Worm (Caenorhabditis elegans) whole organism, L1 larva: Measurements from ENCODE around the gene top-2.

ENCODE experiments used
- C34B4.2 ChIP-seq: sonication (generic microtip); optimal IDR thresholded peaks from 2 replicates; lab custom pipeline; 2017; ENCODE audit warnings: mild to moderate bottlenecking, missing genetic modification characterization, missing compliant biosample characterization
- F16B12.6 ChIP-seq: fragments of 150-350 bp; optimal IDR thresholded peaks from 2 replicates; lab custom pipeline; 2014; ENCODE audit warnings: missing biosample characterization, missing genetic modification characterization
- ama-1 ChIP-seq: fragments of 150-350 bp; optimal IDR thresholded peaks from 2 replicates; lab custom pipeline; 2014
- blmp-1 ChIP-seq: fragments of 150-350 bp; optimal IDR thresholded peaks from 2 replicates; lab custom pipeline; 2014; ENCODE audit warnings: missing biosample characterization, missing genetic modification characterization
- ceh-63 ChIP-seq: fragments of 200-800 bp; sonication (Bioruptor generic); optimal IDR thresholded peaks from 2 replicates; lab custom pipeline; 2018; ENCODE audit warnings: mild to moderate bottlenecking, missing genetic modification characterization, missing compliant biosample characterization
- ceh-88 ChIP-seq: fragments of 200-800 bp; sonication (Bioruptor generic); IDR thresholded peaks from 2 replicates; pipeline ENCODE4 v1.3.6; 2022; ENCODE audit warnings: missing genetic modification characterization, missing compliant biosample characterization
- ces-1 ChIP-seq: fragments of 150-350 bp; optimal IDR thresholded peaks from 2 replicates; lab custom pipeline; 2014; ENCODE audit warnings: missing biosample characterization, missing genetic modification reagents, missing genetic modification characterization
- dpl-1 ChIP-seq, 3 experiments: fragments of 150-350 bp in 2 of 3; sonication (generic microtip) in 1 of 3; optimal IDR thresholded peaks; 2 replicates each; lab custom pipeline; 2014 to 2017; ENCODE audit warnings: missing biosample characterization in 3 of 3, missing genetic modification characterization in 3 of 3, missing genetic modification reagents in 3 of 3
- efl-1 ChIP-seq, 4 experiments: fragments of 150-350 bp; optimal IDR thresholded peaks in 3 of 4; peaks in 1 of 4; 1 replicate in 1 of 4; 2 replicates in 3 of 4; lab custom pipeline; 2014; ENCODE audit warnings: missing biosample characterization in 2 of 4, missing genetic modification characterization in 2 of 4, missing genetic modification reagents in 2 of 4
- efl-3 ChIP-seq: fragments of 200-800 bp; sonication (Bioruptor generic); optimal IDR thresholded peaks from 2 replicates; lab custom pipeline; 2018; ENCODE audit warnings: mild to moderate bottlenecking, missing genetic modification characterization, missing compliant biosample characterization
- egl-13 ChIP-seq: sonication (generic microtip); optimal IDR thresholded peaks from 2 replicates; lab custom pipeline; 2016; ENCODE audit warnings: missing genotype, missing genetic modification reagents, missing genetic modification characterization, missing compliant biosample characterization
- egl-27 ChIP-seq, 2 experiments: fragments of 150-350 bp in 1 of 2; sonication (generic microtip); optimal IDR thresholded peaks; 3 replicates each; lab custom pipeline; 2017 to 2018; ENCODE audit warnings: missing biosample characterization in 2 of 2, missing genetic modification characterization in 2 of 2, missing genetic modification reagents in 2 of 2
- ets-5 ChIP-seq: fragments of 200-800 bp; sonication (Bioruptor generic); IDR thresholded peaks from 2 replicates; pipeline ENCODE4 v1.3.6; 2022; ENCODE audit warnings: missing genetic modification characterization, missing compliant biosample characterization
- fos-1 ChIP-seq: fragments of 150-350 bp; optimal IDR thresholded peaks from 2 replicates; lab custom pipeline; 2014; ENCODE audit warnings: missing biosample characterization, missing genetic modification characterization
- hpl-2 ChIP-seq: fragments of 150-350 bp; optimal IDR thresholded peaks from 2 replicates; lab custom pipeline; 2014; ENCODE audit warnings: missing biosample characterization, missing genetic modification reagents, missing genetic modification characterization
- isw-1 ChIP-seq: fragments of 200-800 bp; sonication (Bioruptor generic); IDR thresholded peaks from 2 replicates; pipeline ENCODE4 v1.3.6; 2022; ENCODE audit warnings: missing genetic modification characterization, missing compliant biosample characterization
- jun-1 ChIP-seq: fragments of 150-350 bp; optimal IDR thresholded peaks from 2 replicates; lab custom pipeline; 2014; ENCODE audit warnings: missing biosample characterization, missing genetic modification reagents, missing genetic modification characterization
- lin-35 ChIP-seq, 2 experiments: fragments of 150-350 bp; optimal IDR thresholded peaks; 2 replicates each; lab custom pipeline; 2014; ENCODE audit warnings: missing biosample characterization in 2 of 2, missing genetic modification characterization in 2 of 2, missing genetic modification reagents in 2 of 2
- lir-3 ChIP-seq: sonication (generic microtip); optimal IDR thresholded peaks from 2 replicates; lab custom pipeline; 2016; ENCODE audit warnings: mild to moderate bottlenecking, missing genetic modification characterization, moderate library complexity, missing compliant biosample characterization; ENCODE audit not compliant: poor library complexity
- lsy-2 ChIP-seq, 2 experiments: fragments of 150-350 bp; optimal IDR thresholded peaks; 2 replicates each; lab custom pipeline; 2014; ENCODE audit warnings: missing biosample characterization in 2 of 2, missing genetic modification characterization in 2 of 2
- mab-9 ChIP-seq: fragments of 200-800 bp; sonication (Bioruptor generic); IDR thresholded peaks from 2 replicates; pipeline ENCODE4 v1.3.6; 2022; ENCODE audit warnings: missing genetic modification reagents, missing genetic modification characterization, missing compliant biosample characterization
- mef-2 ChIP-seq: fragments of 150-350 bp; optimal IDR thresholded peaks from 2 replicates; lab custom pipeline; 2014; ENCODE audit warnings: missing biosample characterization, missing genetic modification characterization
- mep-1 ChIP-seq: fragments of 150-350 bp; optimal IDR thresholded peaks from 2 replicates; lab custom pipeline; 2014; ENCODE audit warnings: missing biosample characterization, missing genetic modification characterization
- nhr-20 ChIP-seq: sonication (generic microtip); optimal IDR thresholded peaks from 2 replicates; lab custom pipeline; 2016; ENCODE audit warnings: mild to moderate bottlenecking, missing genetic modification characterization, missing compliant biosample characterization
- nhr-28 ChIP-seq: fragments of 150-350 bp; optimal IDR thresholded peaks from 2 replicates; lab custom pipeline; 2014; ENCODE audit warnings: missing biosample characterization, missing genetic modification characterization
- nhr-76 ChIP-seq: sonication (generic microtip); optimal IDR thresholded peaks from 2 replicates; lab custom pipeline; 2017; ENCODE audit warnings: missing biosample characterization, missing genetic modification characterization
- nhr-84 ChIP-seq: sonication (generic microtip); optimal IDR thresholded peaks from 2 replicates; lab custom pipeline; 2017; ENCODE audit warnings: missing biosample characterization, missing genetic modification characterization
- nhr-85 ChIP-seq: sonication (generic microtip); peaks from one replicate; lab custom pipeline; 2016; ENCODE audit warnings: missing genetic modification characterization, inconsistent platforms, missing compliant biosample characterization
- pag-3 ChIP-seq: sonication (generic microtip); optimal IDR thresholded peaks from 2 replicates; lab custom pipeline; 2017; ENCODE audit warnings: missing genetic modification characterization, mild to moderate bottlenecking, missing compliant biosample characterization, antibody characterized with exemption, borderline replicate concordance; ENCODE audit not compliant: insufficient read depth
- pax-3 ChIP-seq: fragments of 200-800 bp; sonication (Bioruptor generic); optimal IDR thresholded peaks from 2 replicates; lab custom pipeline; 2018; ENCODE audit warnings: mild to moderate bottlenecking, missing genetic modification characterization, moderate library complexity, missing compliant biosample characterization
- sox-4 ChIP-seq: sonication (generic microtip); optimal IDR thresholded peaks from 2 replicates; lab custom pipeline; 2016; ENCODE audit warnings: missing genetic modification characterization, missing compliant biosample characterization
- zip-4 ChIP-seq: fragments of 200-800 bp; sonication (Bioruptor generic); optimal IDR thresholded peaks from 2 replicates; lab custom pipeline; 2018; ENCODE audit warnings: mild to moderate bottlenecking, missing genetic modification characterization, moderate library complexity, missing compliant biosample characterization
- ztf-4 ChIP-seq: fragments of 150-350 bp; optimal IDR thresholded peaks from 2 replicates; lab custom pipeline; 2014; ENCODE audit warnings: missing biosample characterization, missing genetic modification characterization

Gene top-2

ce11 chrII:11906217-11906616 is 31.3 kb downstream of the top-2 start, which contains the start of gene ZK930.4:
TSS of gene ZK930.4 (plus strand) at chrII:11906517.
- TF ChIP-seq nhr-84 (tag; lab: Kevin White, UChicago) (no peak), sox-4 (tag; lab: Kevin White, UChicago) (no peak), ceh-88 (GFP tag; lab: Robert Waterston, UW) (no peak), nhr-20 (tag; lab: Kevin White, UChicago) (no peak)
- TF ChIP-seq, all 84 proteins: peak for 0

ce11 chrII:11910569-11910968 is 35.6 kb downstream of the top-2 start:
- TF ChIP-seq nhr-28 (tag; lab: Kevin White, UChicago) (no peak), ztf-4 (no peak), nhr-84 (tag; lab: Kevin White, UChicago) (no peak), efl-1 (optimal IDR thresholded peaks at IDR 0.05; lab: Kevin White, UChicago) (no peak), efl-1 (GFP tag; optimal IDR thresholded peaks at IDR 0.05 in 1 of 2; lab: Kevin White, UChicago) (peak in 1 of 2 experiments; percentile 30), mep-1 (tag; lab: Kevin White, UChicago) (no peak)

ce11 chrII:11914304-11914703 is 39.4 kb downstream of the top-2 start, which contains the start of gene ZK930.7:
TSS of gene ZK930.7 (plus strand) at chrII:11914604.
- no peak for TF ChIP-seq egl-13 (tag; lab: Kevin White, UChicago)
- no peak for TF ChIP-seq mef-2
- TF ChIP-seq nhr-20 (tag; lab: Kevin White, UChicago) = no peak
- TF ChIP-seq blmp-1 = no peak
- no peak for TF ChIP-seq ceh-63
- no peak for TF ChIP-seq efl-3 (GFP tag; lab: Kevin White, UChicago)
- no peak for TF ChIP-seq lin-35 (GFP tag; optimal IDR thresholded peaks at IDR 0.05; lab: Kevin White, UChicago)

ce11 chrII:11915770-11916554 is 41.0 kb downstream of the top-2 start, which contains the start of the genes vps-15 and hmg-12:
TSS of gene vps-15 (minus strand) at chrII:11915852.
TSS of gene hmg-12 (plus strand) at chrII:11916513.
- peak in 2 of 3 experiments; percentile 10 to 19 for TF ChIP-seq dpl-1 (GFP tag; optimal IDR thresholded peaks at IDR 0.05; lab: Kevin White, UChicago)
- peak; percentile 80 to 87 for TF ChIP-seq lsy-2 (tag; optimal IDR thresholded peaks at IDR 0.05; lab: Kevin White, UChicago)
- TF ChIP-seq hpl-2 (GFP tag; lab: Kevin White, UChicago) = peak; percentile 58
- TF ChIP-seq lir-3 (tag; lab: Kevin White, UChicago) = no peak
- TF ChIP-seq efl-1 (optimal IDR thresholded peaks at IDR 0.05; lab: Kevin White, UChicago) = peak; percentile 31 to 85
- TF ChIP-seq efl-1 (GFP tag; optimal IDR thresholded peaks at IDR 0.05 in 1 of 2; lab: Kevin White, UChicago) = peak in 1 of 2 experiments; percentile 20
- no peak for TF ChIP-seq isw-1 (GFP tag; lab: Robert Waterston, UW)

- no peak for TF ChIP-seq mab-9 (GFP tag; lab: Robert Waterston, UW)
- no peak for TF ChIP-seq pax-3 (tag; lab: Kevin White, UChicago)
Observed at ce11 chrII:11916555-11916941, 41.6 kb downstream of the top-2 start.

- TF ChIP-seq ces-1 (GFP tag; lab: Kevin White, UChicago) = no peak
- no peak for TF ChIP-seq efl-1 (optimal IDR thresholded peaks at IDR 0.05; lab: Kevin White, UChicago)
- TF ChIP-seq efl-1 (GFP tag; optimal IDR thresholded peaks at IDR 0.05 in 1 of 2; lab: Kevin White, UChicago) = peak in 1 of 2 experiments; percentile 63
- no peak for TF ChIP-seq fos-1 (tag; lab: Kevin White, UChicago)
Observed at ce11 chrII:11916945-11917344, 42.0 kb downstream of the top-2 start.

- TF ChIP-seq nhr-76 (tag; lab: Kevin White, UChicago) (no peak), egl-27 (tag; optimal IDR thresholded peaks at IDR 0.05; lab: Kevin White, UChicago) (no peak), sox-4 (tag; lab: Kevin White, UChicago) (no peak), nhr-85 (tag; lab: Kevin White, UChicago) (no peak), jun-1 (no peak), ets-5 (GFP tag; lab: Robert Waterston, UW) (no peak), C34B4.2 (tag; lab: Kevin White, UChicago) (no peak), pag-3 (tag; lab: Kevin White, UChicago) (no peak), efl-1 (optimal IDR thresholded peaks at IDR 0.05; lab: Kevin White, UChicago) (no peak), efl-1 (GFP tag; optimal IDR thresholded peaks at IDR 0.05 in 1 of 2; lab: Kevin White, UChicago) (no peak), F16B12.6 (tag; lab: Kevin White, UChicago) (no peak), zip-4 (GFP tag; lab: Kevin White, UChicago) (no peak), hpl-2 (GFP tag; lab: Kevin White, UChicago) (no peak), ama-1 (lab: Kevin White, UChicago) (no peak)
Observed at ce11 chrII:11917530-11917952, 42.6 kb downstream of the top-2 start.
